Worm (Caenorhabditis elegans) whole organism, midembryonic: ENCODE results near the gene R02E12.12.

Experiments used
- cog-1 ChIP-seq: sonication (generic microtip); optimal IDR thresholded peaks from 2 replicates; lab custom pipeline; 2016; ENCODE audit warnings: missing genetic modification characterization, missing compliant biosample characterization
- klf-2 ChIP-seq: fragments of 200-800 bp; sonication (Bioruptor generic); conservative IDR thresholded peaks from 2 replicates; pipeline ENCODE4 v1.3.6; 2022; ENCODE audit warnings: missing genetic modification reagents, missing genetic modification characterization, missing compliant biosample characterization
- med-1 ChIP-seq: sonication (generic microtip); optimal IDR thresholded peaks from 2 replicates; lab custom pipeline; 2017; ENCODE audit warnings: missing genetic modification characterization, mild to moderate bottlenecking, missing compliant biosample characterization, antibody characterized with exemption, missing genetic modification reagents; ENCODE audit not compliant: insufficient read depth
- tab-1 ChIP-seq: fragments of 200-800 bp; sonication (Bioruptor generic); IDR thresholded peaks from 2 replicates; pipeline ENCODE4 v1.3.6; 2022; ENCODE audit warnings: missing genetic modification characterization, missing compliant biosample characterization
- ztf-23 ChIP-seq: fragments of 200-800 bp; sonication (Bioruptor generic); IDR thresholded peaks from 2 replicates; pipeline ENCODE4 v1.3.6; 2022; ENCODE audit warnings: missing genetic modification reagents, missing genetic modification characterization, missing compliant biosample characterization

- TF ChIP-seq tab-1 (GFP tag; lab: Robert Waterston, UW), result no peak
- no peak for TF ChIP-seq ztf-23 (GFP tag; lab: Robert Waterston, UW)
- TF ChIP-seq med-1, result no peak
- no peak for TF ChIP-seq klf-2
- no peak for TF ChIP-seq cog-1
Measured at ce11 chrX:3960345-3960744, 43.0 kb upstream of the R02E12.12 start.
